Worm (Caenorhabditis elegans): ENCODE measurements around the gene srj-50.

DNA sequence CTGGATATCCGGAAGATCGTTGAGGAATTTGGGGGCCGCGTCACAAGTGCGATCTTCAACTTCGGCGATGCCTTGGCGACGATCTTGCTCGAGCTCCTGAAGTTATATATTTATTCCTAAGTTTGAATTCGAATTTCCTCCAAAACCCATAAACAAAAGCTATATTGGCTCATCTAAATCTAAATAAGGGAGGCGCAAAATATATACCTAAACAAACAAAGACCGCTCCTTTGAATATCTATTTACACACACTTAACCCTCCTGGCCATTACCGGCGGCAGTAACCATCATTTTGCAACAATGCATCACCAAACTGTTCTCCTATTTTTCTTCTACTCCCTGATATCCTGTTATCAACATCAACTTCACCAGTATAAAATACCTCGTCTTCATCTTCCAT lies 36.8 kb upstream of the srj-50 start, which contains the start of gene F54E2.2:
- TF ChIP-seq ztf-11 (tag; optimal IDR thresholded peaks at IDR 0.05): no peak
- no peak for TF ChIP-seq lin-39 (tag; optimal IDR thresholded peaks at IDR 0.05)
- no peak for TF ChIP-seq lin-13 (GFP tag; optimal IDR thresholded peaks at IDR 0.05)
- TF ChIP-seq zag-1 (tag; optimal IDR thresholded peaks at IDR 0.05): no peak
- no peak for TF ChIP-seq unc-62 (GFP tag; optimal IDR thresholded peaks at IDR 0.05 in 1 of 2)
- TF ChIP-seq unc-62 (tag; optimal IDR thresholded peaks at IDR 0.05): no peak
- TF ChIP-seq fkh-10 (GFP tag; optimal IDR thresholded peaks at IDR 0.05): no peak
- TF ChIP-seq Y75B8A.6 (GFP tag; IDR thresholded peaks at IDR 0.05): no peak
- TF ChIP-seq dpl-1 (GFP tag; optimal IDR thresholded peaks at IDR 0.05): no peak
- no peak for TF ChIP-seq mxl-3 (GFP tag; optimal IDR thresholded peaks at IDR 0.05)
